Worm (Caenorhabditis elegans) whole organism, L2 larva: ENCODE results near the gene C17H11.5.
A peak's percentile ranks its signal among the peaks of the same experiment; 100 is the strongest.

Experiments used
- ama-1 ChIP-seq: fragments of 150-350 bp; optimal IDR thresholded peaks from 2 replicates; lab custom pipeline; 2018; ENCODE audit warnings: inconsistent platforms
- fos-1 ChIP-seq: fragments of 150-350 bp; optimal IDR thresholded peaks from 2 replicates; lab custom pipeline; 2014; ENCODE audit warnings: missing biosample characterization, missing genetic modification characterization
- gmeb-1 ChIP-seq: fragments of 150-350 bp; optimal IDR thresholded peaks from 2 replicates; lab custom pipeline; 2014; ENCODE audit warnings: missing biosample characterization, missing genetic modification characterization
- lin-13 ChIP-seq: fragments of 150-350 bp; optimal IDR thresholded peaks from 2 replicates; lab custom pipeline; 2014; ENCODE audit warnings: missing biosample characterization, missing genetic modification reagents, missing genetic modification characterization
- lsy-2 ChIP-seq, 2 experiments: fragments of 150-350 bp in 1 of 2; sonication (generic microtip) in 1 of 2; optimal IDR thresholded peaks; 2 replicates each; lab custom pipeline; 2014 to 2017; ENCODE audit warnings: missing biosample characterization in 2 of 2, missing genetic modification characterization in 2 of 2
- nhr-10 ChIP-seq: sonication (generic microtip); optimal IDR thresholded peaks from 2 replicates; lab custom pipeline; 2017; ENCODE audit warnings: missing biosample characterization, missing genetic modification characterization
- nhr-21 ChIP-seq: fragments of 150-350 bp; optimal IDR thresholded peaks from 2 replicates; lab custom pipeline; 2014; ENCODE audit warnings: missing biosample characterization, missing genetic modification characterization
- nhr-237 ChIP-seq: fragments of 150-350 bp; optimal IDR thresholded peaks from 2 replicates; lab custom pipeline; 2014; ENCODE audit warnings: missing biosample characterization, missing genetic modification characterization
- nhr-6 ChIP-seq: fragments of 150-350 bp; optimal IDR thresholded peaks from 2 replicates; lab custom pipeline; 2014; ENCODE audit warnings: missing biosample characterization, missing genetic modification characterization
- peb-1 ChIP-seq: fragments of 150-350 bp; optimal IDR thresholded peaks from 2 replicates; lab custom pipeline; 2014; ENCODE audit warnings: missing biosample characterization, missing genetic modification characterization

- TF ChIP-seq nhr-21 (tag; lab: Kevin White, UChicago) (no peak), ama-1 (lab: Kevin White, UChicago) (peak; percentile 52), gmeb-1 (tag; lab: Kevin White, UChicago) (no peak), lin-13 (no peak), fos-1 (tag; lab: Kevin White, UChicago) (no peak), lsy-2 (tag; optimal IDR thresholded peaks at IDR 0.05; lab: Kevin White, UChicago) (no peak), peb-1 (tag; lab: Kevin White, UChicago) (no peak), nhr-6 (tag; lab: Kevin White, UChicago) (no peak), nhr-237 (no peak), nhr-10 (no peak)
Observed at ce11 chrX:8233554-8233953, 48.6 kb upstream of the C17H11.5 start.
